Fruit fly (Drosophila melanogaster) whole organism, pupa: ENCODE measurements around the gene PMCA.

Source experiments
- CG10348 ChIP-seq: fragments of 200-800 bp; sonication (Bioruptor generic); IDR thresholded peaks from 2 replicates; pipeline ENCODE4 v1.3.6; 2022; ENCODE audit warnings: missing biosample characterization, missing genetic modification characterization
- CG12605 ChIP-seq: fragments of 200-800 bp; sonication (Bioruptor generic); IDR thresholded peaks from 2 replicates; pipeline ENCODE4 v1.3.6; 2022; ENCODE audit warnings: missing biosample characterization, missing genetic modification characterization
- CG13204 ChIP-seq: fragments of 200-800 bp; sonication (Bioruptor generic); optimal IDR thresholded peaks from 2 replicates; lab custom pipeline; 2018; ENCODE audit warnings: missing biosample characterization, mild to moderate bottlenecking, missing genetic modification characterization, moderate library complexity
- CG14655 ChIP-seq: fragments of 200-800 bp; sonication (Bioruptor generic); optimal IDR thresholded peaks from 3 replicates; lab custom pipeline; 2017; ENCODE audit warnings: mild to moderate bottlenecking, missing biosample characterization, missing genetic modification reagents, missing genetic modification characterization
- CG15710 ChIP-seq: fragments of 200-800 bp; sonication (Bioruptor generic); optimal IDR thresholded peaks from 2 replicates; lab custom pipeline; 2018; ENCODE audit warnings: missing biosample characterization, mild to moderate bottlenecking, missing genetic modification characterization, moderate library complexity
- CG17806 ChIP-seq: fragments of 200-800 bp; sonication (Bioruptor generic); optimal IDR thresholded peaks from 2 replicates; lab custom pipeline; 2018; ENCODE audit warnings: missing biosample characterization, mild to moderate bottlenecking, missing genetic modification characterization, moderate library complexity
- CG32121 ChIP-seq: fragments of 200-800 bp; sonication (Bioruptor generic); IDR thresholded peaks from 2 replicates; pipeline ENCODE4 v1.3.6; 2022; ENCODE audit warnings: missing biosample characterization, missing genetic modification characterization
- CG34367 ChIP-seq: fragments of 200-800 bp; sonication (Bioruptor generic); optimal IDR thresholded peaks from 2 replicates; lab custom pipeline; 2018; ENCODE audit warnings: missing biosample characterization, mild to moderate bottlenecking, missing genetic modification characterization
- CG4496 ChIP-seq: fragments of 200-800 bp; sonication (Bioruptor generic); IDR thresholded peaks from 3 replicates; pipeline ENCODE4 v1.3.6; 2022; ENCODE audit warnings: missing biosample characterization, missing genetic modification characterization
- CG8159 ChIP-seq: fragments of 200-800 bp; sonication (Bioruptor generic); optimal IDR thresholded peaks from 3 replicates; lab custom pipeline; 2018; ENCODE audit warnings: missing biosample characterization, mild to moderate bottlenecking, missing genetic modification characterization, moderate library complexity
- CG8301 ChIP-seq: fragments of 200-800 bp; sonication (Bioruptor generic); optimal IDR thresholded peaks from 2 replicates; lab custom pipeline; 2018; ENCODE audit warnings: missing biosample characterization, mild to moderate bottlenecking, missing genetic modification characterization
- CG9948 ChIP-seq: fragments of 200-800 bp; sonication (Bioruptor generic); optimal IDR thresholded peaks from 2 replicates; lab custom pipeline; 2018; ENCODE audit warnings: missing biosample characterization, mild to moderate bottlenecking, missing genetic modification characterization, moderate library complexity
- D1 ChIP-seq: fragments of 200-800 bp; sonication (Bioruptor generic); optimal IDR thresholded peaks from 2 replicates; lab custom pipeline; 2018; ENCODE audit warnings: missing biosample characterization, mild to moderate bottlenecking, missing genetic modification characterization, moderate library complexity
- EcR ChIP-seq: fragments of 200-800 bp; sonication (Bioruptor generic); optimal IDR thresholded peaks from 3 replicates; lab custom pipeline; 2019; ENCODE audit warnings: missing biosample characterization, missing genetic modification characterization, mild to moderate bottlenecking, moderate library complexity, missing genetic modification reagents
- Ets98B ChIP-seq: fragments of 200-800 bp; sonication (Bioruptor generic); IDR thresholded peaks from 2 replicates; pipeline ENCODE4 v1.3.6; 2022; ENCODE audit warnings: missing biosample characterization, missing genetic modification characterization
- Pif1A ChIP-seq: fragments of 200-800 bp; sonication (Bioruptor generic); optimal IDR thresholded peaks from 3 replicates; lab custom pipeline; 2016; ENCODE audit warnings: missing biosample characterization, missing genetic modification characterization
- Pif1B ChIP-seq: fragments of 200-800 bp; sonication (Bioruptor generic); optimal IDR thresholded peaks from 3 replicates; lab custom pipeline; 2016; ENCODE audit warnings: missing biosample characterization, missing genetic modification characterization
- Snoo ChIP-seq: fragments of 200-800 bp; sonication (Bioruptor generic); optimal IDR thresholded peaks from 3 replicates; lab custom pipeline; 2017; ENCODE audit warnings: missing biosample characterization, mild to moderate bottlenecking, missing genetic modification characterization, inconsistent platforms
- fd96Ca ChIP-seq: fragments of 200-800 bp; sonication (Bioruptor generic); IDR thresholded peaks from 3 replicates; pipeline ENCODE4 v1.3.6; 2022; ENCODE audit warnings: missing biosample characterization, missing genetic modification characterization
- gl ChIP-seq: fragments of 200-800 bp; sonication (Bioruptor generic); optimal IDR thresholded peaks from 2 replicates; lab custom pipeline; 2018; ENCODE audit warnings: missing biosample characterization, mild to moderate bottlenecking, missing genetic modification characterization
- rn ChIP-seq: fragments of 200-800 bp; sonication (Bioruptor generic); IDR thresholded peaks from 2 replicates; pipeline ENCODE4 v1.3.6; 2022; ENCODE audit warnings: missing biosample characterization, missing genetic modification characterization

Gene PMCA

dm6 chr4:358093-358929, at the start of gene PMCA:
Gene PMCA, minus strand, starts transcription at chr4:358917.
- TF ChIP-seq CG15710 (tag; lab: Kevin White, UChicago) = no peak
- no peak for TF ChIP-seq EcR
- no peak for TF ChIP-seq Pif1A
- TF ChIP-seq fd96Ca (GFP tag; lab: Robert Waterston, UW) = no peak
- no peak for TF ChIP-seq CG34367
- no peak for TF ChIP-seq CG8301
- no peak for TF ChIP-seq CG17806 (tag; lab: Kevin White, UChicago)
- no peak for TF ChIP-seq CG10348
- TF ChIP-seq rn (GFP tag; lab: Robert Waterston, UW) = no peak
- no peak for TF ChIP-seq CG9948 (tag; lab: Kevin White, UChicago)
- no peak for TF ChIP-seq CG32121 (GFP tag; lab: Robert Waterston, UW)
- TF ChIP-seq Snoo = no peak
- TF ChIP-seq D1 (tag; lab: Kevin White, UChicago) = no peak
- TF ChIP-seq Pif1B (GFP tag; lab: Kevin White, UChicago) = no peak

DNA sequence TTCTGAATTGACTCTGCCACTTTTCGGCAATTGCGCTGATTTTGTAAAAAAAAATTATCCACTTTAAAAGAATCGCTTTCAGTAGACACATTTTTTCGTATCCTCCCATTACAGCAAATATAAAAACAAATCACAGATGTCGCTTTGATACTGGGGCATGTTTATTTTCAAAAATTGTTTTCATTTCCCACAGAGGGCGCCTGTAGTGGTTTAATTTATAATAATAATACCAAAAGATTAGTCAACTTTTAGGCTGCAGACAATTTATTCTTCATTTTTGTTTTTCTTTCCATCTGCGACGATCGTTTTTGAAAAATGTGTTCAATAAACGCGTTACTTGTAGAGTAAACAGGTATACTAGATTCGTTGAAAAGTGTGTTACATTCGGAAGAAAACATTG, 48.1 kb upstream of the PMCA start:
- no peak for TF ChIP-seq CG8301
- no peak for TF ChIP-seq CG34367
- TF ChIP-seq CG8159 = no peak
- TF ChIP-seq EcR = no peak
- TF ChIP-seq CG9948 (tag; lab: Kevin White, UChicago) = no peak

DNA sequence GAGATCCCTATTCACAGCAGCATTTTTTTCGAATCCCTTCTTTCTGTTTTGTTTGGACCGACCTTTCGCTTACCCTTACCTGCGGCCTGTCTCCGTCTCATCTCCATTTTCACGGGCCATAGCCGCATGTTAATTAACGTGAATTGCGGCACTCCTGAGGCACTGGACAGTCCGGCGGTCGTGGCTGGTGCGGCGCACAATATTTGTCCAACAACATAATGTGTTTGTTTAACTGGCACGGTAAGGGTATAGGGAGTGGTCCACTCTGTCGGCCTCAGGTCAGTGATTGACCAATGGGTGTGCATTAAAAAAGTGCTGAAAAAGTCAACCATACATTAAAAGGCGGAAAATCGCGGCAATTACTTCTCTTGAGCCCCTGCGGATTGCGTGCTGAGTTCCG, 47.6 kb upstream of the PMCA start:
- TF ChIP-seq fd96Ca (GFP tag; lab: Robert Waterston, UW) (no peak), CG17806 (tag; lab: Kevin White, UChicago) (no peak), Ets98B (GFP tag; lab: Robert Waterston, UW) (no peak), CG15710 (tag; lab: Kevin White, UChicago) (no peak)
- TF ChIP-seq, all 21 proteins: peak for 0

DNA sequence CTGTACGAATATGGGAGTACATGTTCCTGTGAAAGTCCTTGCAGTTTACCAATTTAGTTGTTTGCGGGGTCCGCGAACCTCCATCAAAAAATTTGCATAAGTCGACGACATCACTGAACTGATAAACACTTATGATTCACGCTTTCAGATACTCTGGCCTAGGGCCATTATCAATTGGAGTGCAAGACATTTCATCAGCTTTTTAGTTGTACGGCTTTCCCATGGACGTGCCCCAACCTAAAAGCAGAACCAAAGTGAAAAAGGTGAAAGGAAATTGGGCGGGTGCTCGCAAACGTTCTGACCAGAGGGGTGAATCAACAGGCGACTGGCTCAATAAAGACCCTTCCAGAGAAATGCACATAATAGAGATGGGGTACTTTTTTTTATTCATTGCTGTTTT, 46.5 kb upstream of the PMCA start:
- TF ChIP-seq Snoo (no peak), gl (no peak)

- TF ChIP-seq CG12605 (GFP tag; lab: Robert Waterston, UW) = no peak
- peak; percentile 24 for TF ChIP-seq gl
- TF ChIP-seq EcR = no peak
- no peak for TF ChIP-seq CG17806 (tag; lab: Kevin White, UChicago)
- TF ChIP-seq CG4496 = no peak
- TF ChIP-seq D1 (tag; lab: Kevin White, UChicago) = peak; percentile 31
- TF ChIP-seq CG15710 (tag; lab: Kevin White, UChicago) = no peak
- TF ChIP-seq CG34367 = no peak
- TF ChIP-seq Pif1A = peak; percentile 50
- peak; percentile 27 for TF ChIP-seq Snoo
- TF ChIP-seq CG10348 = no peak
- no peak for TF ChIP-seq CG13204 (GFP tag; lab: Kevin White, UChicago)
- TF ChIP-seq CG8301 = peak; percentile 24
- TF ChIP-seq rn (GFP tag; lab: Robert Waterston, UW) = no peak
- peak; percentile 18 for TF ChIP-seq CG8159
- TF ChIP-seq CG14655 (GFP tag; lab: Kevin White, UChicago) = peak; percentile 60
- TF ChIP-seq Ets98B (GFP tag; lab: Robert Waterston, UW) = no peak
- TF ChIP-seq Pif1B (GFP tag; lab: Kevin White, UChicago) = no peak
- no peak for TF ChIP-seq CG9948 (tag; lab: Kevin White, UChicago)
- no peak for TF ChIP-seq fd96Ca (GFP tag; lab: Robert Waterston, UW)
- TF ChIP-seq CG32121 (GFP tag; lab: Robert Waterston, UW) = no peak
- TF ChIP-seq, all 21 proteins: peak for 7
Observed at dm6 chr4:404325-404724, 45.6 kb upstream of the PMCA start.

DNA sequence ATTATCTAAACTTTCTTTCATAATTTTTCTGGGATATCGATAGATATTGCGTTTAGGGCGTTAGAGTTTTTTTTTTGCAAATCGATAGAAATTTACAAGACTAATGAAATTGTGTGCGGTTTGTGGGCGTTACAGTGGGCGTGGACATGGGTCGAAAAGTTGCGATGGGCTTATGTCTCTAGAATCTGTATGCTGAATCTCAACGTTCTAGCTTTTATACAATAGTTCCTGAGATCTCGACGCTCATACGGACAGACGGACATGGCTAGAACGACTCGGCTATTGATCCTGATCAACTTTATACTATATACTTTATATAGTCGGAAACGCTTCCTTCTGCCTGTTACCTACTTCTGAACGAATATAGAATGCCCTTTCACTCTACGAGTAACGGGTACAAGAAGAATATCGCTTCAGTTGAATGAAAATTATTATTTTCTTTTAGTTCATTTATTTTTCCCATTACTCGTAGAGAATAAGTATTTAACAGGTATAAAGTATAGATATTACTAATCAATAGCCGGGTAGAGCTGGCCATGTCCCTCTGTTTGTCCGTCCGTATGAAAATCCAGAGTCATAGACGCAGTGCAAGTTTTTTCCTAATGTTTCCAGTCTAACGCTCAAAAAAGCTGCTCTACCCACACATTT, 44.3 kb upstream of the PMCA start:
- TF ChIP-seq CG12605 (GFP tag; lab: Robert Waterston, UW) (no peak), Pif1B (GFP tag; lab: Kevin White, UChicago) (no peak), CG17806 (tag; lab: Kevin White, UChicago) (no peak), CG14655 (GFP tag; lab: Kevin White, UChicago) (no peak), EcR (no peak), CG13204 (GFP tag; lab: Kevin White, UChicago) (no peak), Pif1A (no peak), Snoo (no peak), CG32121 (GFP tag; lab: Robert Waterston, UW) (no peak), CG34367 (no peak), CG10348 (no peak), D1 (tag; lab: Kevin White, UChicago) (no peak), Ets98B (GFP tag; lab: Robert Waterston, UW) (no peak), CG8301 (no peak)

dm6 chr4:398555-398954, 39.8 kb upstream of the PMCA start:
- TF ChIP-seq CG8301 (no peak), CG8159 (no peak), CG13204 (GFP tag; lab: Kevin White, UChicago) (no peak), Ets98B (GFP tag; lab: Robert Waterston, UW) (no peak), CG12605 (GFP tag; lab: Robert Waterston, UW) (no peak), CG9948 (tag; lab: Kevin White, UChicago) (no peak), fd96Ca (GFP tag; lab: Robert Waterston, UW) (no peak), CG15710 (tag; lab: Kevin White, UChicago) (no peak), CG34367 (no peak), D1 (tag; lab: Kevin White, UChicago) (no peak), Snoo (no peak), CG17806 (tag; lab: Kevin White, UChicago) (no peak)
